Fruit fly (Drosophila melanogaster) whole organism, embryonic: ENCODE measurements around the gene CG14182.

ENCODE experiments used
- BEAF-32 ChIP-seq: fragments of 200-800 bp; sonication (Bioruptor generic); optimal IDR thresholded peaks from 3 replicates; lab custom pipeline; 2017; ENCODE audit warnings: missing biosample characterization, missing genetic modification characterization, mild to moderate bottlenecking, moderate library complexity, missing genetic modification reagents
- Bgb ChIP-seq: fragments of 200-800 bp; sonication (Bioruptor generic); IDR thresholded peaks from 2 replicates; pipeline ENCODE4 v1.3.6; 2022; ENCODE audit warnings: missing biosample characterization, missing genetic modification characterization; ENCODE audit not compliant: partially characterized antibody
- BtbVII ChIP-seq: fragments of 200-800 bp; sonication (Bioruptor generic); optimal IDR thresholded peaks from 3 replicates; lab custom pipeline; 2017; ENCODE audit warnings: missing biosample characterization, mild to moderate bottlenecking, missing genetic modification characterization
- CG10543 ChIP-seq: fragments of 200-800 bp; sonication (Bioruptor generic); optimal IDR thresholded peaks from 3 replicates; lab custom pipeline; 2017; ENCODE audit warnings: missing biosample characterization, mild to moderate bottlenecking, missing genetic modification characterization, moderate library complexity
- CG11456 ChIP-seq: fragments of 200-800 bp; sonication (Bioruptor generic); IDR thresholded peaks from 3 replicates; pipeline ENCODE4 v1.3.6; 2022; ENCODE audit warnings: missing biosample characterization, missing genetic modification characterization
- CG11723 ChIP-seq: fragments of 200-800 bp; sonication (Bioruptor generic); optimal IDR thresholded peaks from 2 replicates; lab custom pipeline; 2017; ENCODE audit warnings: missing biosample characterization, mild to moderate bottlenecking, missing genetic modification characterization
- CG12071 ChIP-seq: fragments of 200-800 bp; sonication (Bioruptor generic); optimal IDR thresholded peaks from 3 replicates; lab custom pipeline; 2018; ENCODE audit warnings: missing biosample characterization, mild to moderate bottlenecking, missing genetic modification characterization
- CG13287 ChIP-seq: fragments of 200-800 bp; sonication (Bioruptor generic); IDR thresholded peaks from 2 replicates; pipeline ENCODE4 v1.3.6; 2022; ENCODE audit warnings: missing biosample characterization, missing genetic modification characterization; ENCODE audit not compliant: partially characterized antibody
- CG30403 ChIP-seq: fragments of 200-800 bp; sonication (Bioruptor generic); optimal IDR thresholded peaks from 3 replicates; lab custom pipeline; 2016; ENCODE audit warnings: missing biosample characterization, missing genetic modification characterization
- CG3995 ChIP-seq: fragments of 200-800 bp; sonication (Bioruptor generic); optimal IDR thresholded peaks from 3 replicates; lab custom pipeline; 2016; ENCODE audit warnings: missing biosample characterization, missing genetic modification characterization
- CG4328 ChIP-seq: fragments of 200-800 bp; sonication (Bioruptor generic); optimal IDR thresholded peaks from 3 replicates; lab custom pipeline; 2017; ENCODE audit warnings: missing biosample characterization, missing genetic modification reagents, missing genetic modification characterization
- CG6813 ChIP-seq: fragments of 200-800 bp; sonication (Bioruptor generic); optimal IDR thresholded peaks from 2 replicates; lab custom pipeline; 2017; ENCODE audit warnings: missing biosample characterization, missing genetic modification characterization, mild to moderate bottlenecking, moderate library complexity, missing genetic modification reagents
- CG9876 ChIP-seq: fragments of 200-800 bp; sonication (Bioruptor generic); optimal IDR thresholded peaks from 2 replicates; lab custom pipeline; 2016; ENCODE audit warnings: missing biosample characterization, missing genetic modification characterization
- Dll ChIP-seq: fragments of 200-800 bp; sonication (Bioruptor generic); IDR thresholded peaks from 4 replicates; pipeline ENCODE4 v1.3.6; 2022; ENCODE audit warnings: missing biosample characterization, missing genetic modification characterization; ENCODE audit not compliant: partially characterized antibody
- E2f1 ChIP-seq: fragments of 200-800 bp; sonication (Bioruptor generic); IDR thresholded peaks from 2 replicates; pipeline ENCODE4 v1.3.6; 2022; ENCODE audit warnings: missing biosample characterization, missing genetic modification characterization
- E2f2 ChIP-seq: fragments of 200-800 bp; sonication (Bioruptor generic); IDR thresholded peaks from 2 replicates; pipeline ENCODE4 v1.3.6; 2022; ENCODE audit warnings: missing biosample characterization, missing genetic modification characterization
- GATAe ChIP-seq: fragments of 200-800 bp; sonication (Bioruptor generic); conservative IDR thresholded peaks from 2 replicates; pipeline ENCODE4 v1.3.6; 2022; ENCODE audit warnings: missing biosample characterization, missing genetic modification characterization
- HmgD ChIP-seq: fragments of 200-800 bp; sonication (Bioruptor generic); optimal IDR thresholded peaks from 3 replicates; lab custom pipeline; 2016; ENCODE audit warnings: missing biosample characterization, missing genetic modification characterization
- HmgZ ChIP-seq: fragments of 200-800 bp; sonication (Bioruptor generic); optimal IDR thresholded peaks from 2 replicates; lab custom pipeline; 2018; ENCODE audit warnings: missing biosample characterization, mild to moderate bottlenecking, missing genetic modification characterization
- Hsf ChIP-seq: fragments of 200-800 bp; sonication (Bioruptor generic); optimal IDR thresholded peaks from 3 replicates; lab custom pipeline; 2016; ENCODE audit warnings: missing biosample characterization, missing genetic modification characterization
- Kr ChIP-seq: fragments of 200-800 bp; sonication (Bioruptor generic); optimal IDR thresholded peaks from 2 replicates; lab custom pipeline; 2017; ENCODE audit warnings: missing biosample characterization, mild to moderate bottlenecking, missing genetic modification characterization
- MESR4 ChIP-seq: fragments of 200-800 bp; sonication (Bioruptor generic); optimal IDR thresholded peaks from 2 replicates; lab custom pipeline; 2018; ENCODE audit warnings: missing biosample characterization, mild to moderate bottlenecking, missing genetic modification characterization, moderate library complexity
- Med ChIP-seq: fragments of 200-800 bp; sonication (Bioruptor generic); peaks from one replicate; lab custom pipeline; 2016; ENCODE audit warnings: missing biosample characterization, missing genetic modification characterization, mild to moderate bottlenecking, inconsistent platforms, moderate library complexity
- NFAT ChIP-seq: fragments of 200-800 bp; sonication (Bioruptor generic); IDR thresholded peaks from 2 replicates; pipeline ENCODE4 v1.3.6; 2022; ENCODE audit warnings: missing biosample characterization, missing genetic modification characterization
- Rfx ChIP-seq: fragments of 200-800 bp; sonication (Bioruptor generic); IDR thresholded peaks from 2 replicates; pipeline ENCODE4 v1.3.6; 2022; ENCODE audit warnings: missing biosample characterization, missing genetic modification characterization
- Side ChIP-seq: fragments of 200-800 bp; sonication (Bioruptor generic); optimal IDR thresholded peaks from 2 replicates; lab custom pipeline; 2016; ENCODE audit warnings: missing biosample characterization, missing genetic modification characterization
- Tbp ChIP-seq: fragments of >200 bp; optimal IDR thresholded peaks from 2 replicates; lab custom pipeline; 2018; ENCODE audit warnings: missing biosample characterization, missing genetic modification characterization
- ato ChIP-seq: fragments of 200-800 bp; sonication (Bioruptor generic); IDR thresholded peaks from 2 replicates; pipeline ENCODE4 v1.3.6; 2022; ENCODE audit warnings: missing biosample characterization, missing genetic modification characterization; ENCODE audit not compliant: partially characterized antibody
- bcd ChIP-seq: fragments of 200-800 bp; sonication (Bioruptor generic); optimal IDR thresholded peaks from 2 replicates; lab custom pipeline; 2017; ENCODE audit warnings: missing biosample characterization, mild to moderate bottlenecking, missing genetic modification characterization
- br ChIP-seq: fragments of >200 bp; optimal IDR thresholded peaks from 2 replicates; lab custom pipeline; 2017
- bsh ChIP-seq, 2 experiments: fragments of 200-800 bp; sonication (Bioruptor generic); optimal IDR thresholded peaks; 2 replicates each; lab custom pipeline; 2017 to 2018; ENCODE audit warnings: mild to moderate bottlenecking in 2 of 2, missing biosample characterization in 2 of 2, missing genetic modification characterization in 2 of 2, moderate library complexity in 1 of 2
- cad ChIP-seq: fragments of >200 bp; optimal IDR thresholded peaks from 2 replicates; lab custom pipeline; 2017; ENCODE audit warnings: missing biosample characterization, missing genetic modification characterization
- cato ChIP-seq: fragments of 200-800 bp; sonication (Bioruptor generic); optimal IDR thresholded peaks from 2 replicates; lab custom pipeline; 2016; ENCODE audit warnings: missing biosample characterization, missing genetic modification characterization, borderline replicate concordance
- croc ChIP-seq: fragments of 200-800 bp; sonication (Bioruptor generic); conservative IDR thresholded peaks from 3 replicates; pipeline ENCODE4 v1.3.6; 2022; ENCODE audit warnings: missing biosample characterization, missing genetic modification characterization
- dati ChIP-seq: fragments of 200-800 bp; sonication (Bioruptor generic); IDR thresholded peaks from 2 replicates; pipeline ENCODE4 v1.3.6; 2022; ENCODE audit warnings: missing biosample characterization, missing genetic modification characterization
- eyg ChIP-seq: fragments of 200-800 bp; sonication (Bioruptor generic); optimal IDR thresholded peaks from 3 replicates; lab custom pipeline; 2016; ENCODE audit warnings: missing biosample characterization, missing genetic modification characterization
- ftz-f1 ChIP-seq: fragments of 200-800 bp; sonication (Bioruptor generic); optimal IDR thresholded peaks from 2 replicates; lab custom pipeline; 2016; ENCODE audit warnings: missing biosample characterization, missing genetic modification characterization
- gfzf ChIP-seq: fragments of 200-800 bp; sonication (Bioruptor generic); optimal IDR thresholded peaks from 2 replicates; lab custom pipeline; 2016; ENCODE audit warnings: missing biosample characterization, mild to moderate bottlenecking, missing genetic modification characterization, moderate library complexity
- gt ChIP-seq: fragments of 200-800 bp; sonication (Bioruptor generic); IDR thresholded peaks from 2 replicates; pipeline ENCODE4 v1.3.6; 2022; ENCODE audit warnings: missing biosample characterization, missing genetic modification characterization
- hkb ChIP-seq, 2 experiments: fragments of 200-800 bp in 1 of 2; fragments of >200 bp in 1 of 2; sonication (Bioruptor generic) in 1 of 2; IDR thresholded peaks in 1 of 2; optimal IDR thresholded peaks in 1 of 2; 2 replicates each; pipeline versions ENCODE4 v1.3.6 to Lab custom; 2017 to 2022; ENCODE audit warnings: missing biosample characterization in 1 of 2, missing genetic modification characterization in 1 of 2
- lab ChIP-seq: fragments of 200-800 bp; sonication (Bioruptor generic); optimal IDR thresholded peaks from 3 replicates; lab custom pipeline; 2017; ENCODE audit warnings: missing biosample characterization, missing genetic modification characterization, mild to moderate bottlenecking, moderate library complexity, missing genetic modification reagents
- mam ChIP-seq: fragments of 200-800 bp; sonication (Bioruptor generic); optimal IDR thresholded peaks from 3 replicates; lab custom pipeline; 2016; ENCODE audit warnings: missing biosample characterization, missing genetic modification characterization
- ranshi ChIP-seq: fragments of 200-800 bp; sonication (Bioruptor generic); IDR thresholded peaks from 2 replicates; pipeline ENCODE4 v1.3.6; 2022; ENCODE audit warnings: missing biosample characterization, missing genetic modification characterization
- repo ChIP-seq: fragments of 200-800 bp; sonication (Bioruptor generic); optimal IDR thresholded peaks from 2 replicates; lab custom pipeline; 2016; ENCODE audit warnings: missing biosample characterization, missing genetic modification characterization
- sqz ChIP-seq: fragments of 200-800 bp; sonication (Bioruptor generic); optimal IDR thresholded peaks from 3 replicates; lab custom pipeline; 2018; ENCODE audit warnings: missing biosample characterization, mild to moderate bottlenecking, missing genetic modification characterization
- tin ChIP-seq: fragments of 200-800 bp; sonication (Bioruptor generic); optimal IDR thresholded peaks from 3 replicates; lab custom pipeline; 2016; ENCODE audit warnings: missing biosample characterization, missing genetic modification characterization
- tna ChIP-seq: fragments of 200-800 bp; sonication (Bioruptor generic); IDR thresholded peaks from 2 replicates; pipeline ENCODE4 v1.3.6; 2022; ENCODE audit warnings: missing biosample characterization, missing genetic modification characterization; ENCODE audit not compliant: partially characterized antibody
- unc-4 ChIP-seq: fragments of 200-800 bp; sonication (Bioruptor generic); IDR thresholded peaks from 2 replicates; pipeline ENCODE4 v1.3.6; 2022; ENCODE audit warnings: missing biosample characterization, missing genetic modification characterization; ENCODE audit not compliant: partially characterized antibody
- wek ChIP-seq: fragments of 200-800 bp; sonication (Bioruptor generic); optimal IDR thresholded peaks from 3 replicates; lab custom pipeline; 2018; ENCODE audit warnings: missing biosample characterization, mild to moderate bottlenecking, missing genetic modification characterization, moderate library complexity
- zfh1 ChIP-seq: fragments of 200-800 bp; sonication (Bioruptor generic); IDR thresholded peaks from 3 replicates; pipeline ENCODE4 v1.3.6; 2022; ENCODE audit warnings: missing biosample characterization, missing genetic modification characterization

CG14182 gene

DNA sequence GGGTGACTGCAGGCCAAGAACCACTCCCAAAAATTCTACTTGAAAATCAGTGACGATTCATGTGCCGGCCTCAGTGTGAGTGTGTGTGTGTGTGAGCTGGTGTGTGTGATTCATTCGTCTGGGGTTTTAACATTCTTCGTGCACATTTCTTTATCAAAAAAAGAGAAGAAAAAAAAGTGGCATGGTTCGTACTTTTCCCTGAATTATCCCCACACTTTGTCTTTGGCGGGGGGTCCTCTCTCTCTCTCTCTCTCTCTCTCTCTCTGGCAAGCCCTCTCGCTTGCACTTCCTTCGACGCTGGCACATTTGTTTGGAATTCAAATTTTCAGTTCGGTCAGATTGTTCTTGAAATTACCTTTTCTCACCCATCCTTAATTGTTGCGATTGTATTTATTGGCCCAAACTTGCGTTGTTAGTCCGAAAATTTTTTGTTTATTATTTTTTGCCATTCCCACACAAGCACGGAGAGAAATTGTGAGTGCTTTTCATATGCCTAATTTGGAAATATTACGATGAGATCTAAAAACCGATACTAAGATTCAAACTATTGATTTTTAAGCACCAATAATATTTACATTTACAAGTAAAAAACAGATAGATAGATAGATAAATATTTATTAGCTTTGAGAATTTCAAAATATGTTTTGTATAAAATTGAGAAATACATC lies 50.4 kb downstream of the CG14182 start (continued):
- TF ChIP-seq wek (GFP tag; lab: Kevin White, UChicago) (no peak), GATAe (GFP tag; lab: Robert Waterston, UW) (no peak), repo (GFP tag; lab: Kevin White, UChicago) (no peak), Dll (no peak), tin (GFP tag; lab: Kevin White, UChicago) (no peak), Side (GFP tag; lab: Kevin White, UChicago) (no peak), CG12071 (no peak), E2f2 (GFP tag; lab: Robert Waterston, UW) (0 out of 2 replicates have a peak, but pooled peaks have one; percentile 6), E2f1 (GFP tag; lab: Robert Waterston, UW) (no peak), BEAF-32 (GFP tag; lab: Kevin White, UChicago) (no peak), Hsf (GFP tag; lab: Kevin White, UChicago) (no peak), CG30403 (GFP tag; lab: Kevin White, UChicago) (peak; percentile 40), ftz-f1 (no peak), ato (GFP tag; lab: Robert Waterston, UW) (no peak), croc (GFP tag; lab: Robert Waterston, UW) (no peak), CG11456 (GFP tag; lab: Robert Waterston, UW) (no peak), MESR4 (GFP tag; lab: Kevin White, UChicago) (no peak), hkb (optimal IDR thresholded peaks at IDR 0.05; lab: Kevin White, UChicago) (no peak), hkb (GFP tag; IDR thresholded peaks at IDR 0.05; lab: Robert Waterston, UW) (no peak), tna (GFP tag; lab: Robert Waterston, UW) (no peak), CG3995 (GFP tag; lab: Kevin White, UChicago) (no peak), br (lab: Kevin White, UChicago) (no peak), ranshi (no peak), gfzf (GFP tag; lab: Kevin White, UChicago) (no peak), HmgD (GFP tag; lab: Kevin White, UChicago) (no peak), eyg (GFP tag; lab: Kevin White, UChicago) (no peak), CG11723 (GFP tag; lab: Kevin White, UChicago) (no peak), Med (peak; percentile 59), Bgb (no peak), cad (GFP tag; lab: Kevin White, UChicago) (no peak), lab (peak; percentile 11), mam (GFP tag; lab: Kevin White, UChicago) (no peak), CG9876 (GFP tag; lab: Kevin White, UChicago) (no peak), Tbp (GFP tag; lab: Kevin White, UChicago) (no peak), sqz (peak; percentile 92), Rfx (GFP tag; lab: Robert Waterston, UW) (0 out of 2 replicates have a peak, but pooled peaks have one; percentile 7), Kr (GFP tag; lab: Kevin White, UChicago) (no peak), HmgZ (tag; lab: Kevin White, UChicago) (no peak), gt (GFP tag; lab: Robert Waterston, UW) (no peak), CG6813 (GFP tag; lab: Kevin White, UChicago) (peak; percentile 13), bcd (GFP tag; lab: Kevin White, UChicago) (no peak), CG13287 (GFP tag; lab: Robert Waterston, UW) (no peak), cato (GFP tag; lab: Kevin White, UChicago) (no peak), dati (GFP tag; lab: Robert Waterston, UW) (no peak), CG10543 (no peak), NFAT (no peak), bsh (GFP tag; optimal IDR thresholded peaks at IDR 0.05; lab: Kevin White, UChicago) (peak in 1 of 2 experiments; percentile 11), CG4328 (no peak), unc-4 (no peak), BtbVII (GFP tag; lab: Kevin White, UChicago) (no peak), zfh1 (GFP tag; lab: Robert Waterston, UW) (no peak)
